Fruit fly (Drosophila melanogaster): ENCODE results near the gene Hem.

Hem gene

dm6 chr3L:22287994-22288766, at the start of gene Hem, which contains the start of gene IleRS:
Gene Hem (minus strand): TSS chr3L:22288195.
Gene IleRS (plus strand): TSS chr3L:22288665.
- TF ChIP-seq psq (optimal IDR thresholded peaks at IDR 0.05): no peak
- no peak for TF ChIP-seq ttk (optimal IDR thresholded peaks at IDR 0.05)
- TF ChIP-seq Sin3A (optimal IDR thresholded peaks at IDR 0.05): no peak
- no peak for TF ChIP-seq h (optimal IDR thresholded peaks at IDR 0.05)
- no peak for TF ChIP-seq insv (optimal IDR thresholded peaks at IDR 0.05)
- no peak for TF ChIP-seq Myc (optimal IDR thresholded peaks at IDR 0.05)

- no peak for TF ChIP-seq Sin3A (optimal IDR thresholded peaks at IDR 0.05)
- TF ChIP-seq ttk (optimal IDR thresholded peaks at IDR 0.05): no peak
- no peak for TF ChIP-seq psq (optimal IDR thresholded peaks at IDR 0.05)
- no peak for TF ChIP-seq Myc (optimal IDR thresholded peaks at IDR 0.05)
- TF ChIP-seq h (optimal IDR thresholded peaks at IDR 0.05): no peak
- TF ChIP-seq insv (optimal IDR thresholded peaks at IDR 0.05): no peak
Measured at dm6 chr3L:22329478-22329877, 41.5 kb upstream of the Hem start, which contains the start of gene CG32450. Gene CG32450 (plus strand): TSS chr3L:22329778.

- TF ChIP-seq psq (optimal IDR thresholded peaks at IDR 0.05): no peak
- TF ChIP-seq Sin3A (optimal IDR thresholded peaks at IDR 0.05): no peak
- no peak for TF ChIP-seq insv (optimal IDR thresholded peaks at IDR 0.05)
- no peak for TF ChIP-seq ttk (optimal IDR thresholded peaks at IDR 0.05)
- no peak for TF ChIP-seq Myc (optimal IDR thresholded peaks at IDR 0.05)
- no peak for TF ChIP-seq h (optimal IDR thresholded peaks at IDR 0.05)
Measured at dm6 chr3L:22316913-22317312, 28.9 kb upstream of the Hem start.

dm6 chr3L:22277186-22277585, 10.8 kb downstream of the Hem start:
- TF ChIP-seq Myc (optimal IDR thresholded peaks at IDR 0.05) (no peak), insv (optimal IDR thresholded peaks at IDR 0.05) (no peak), Sin3A (optimal IDR thresholded peaks at IDR 0.05) (no peak), psq (optimal IDR thresholded peaks at IDR 0.05) (no peak), h (optimal IDR thresholded peaks at IDR 0.05) (no peak), ttk (optimal IDR thresholded peaks at IDR 0.05) (no peak)

- TF ChIP-seq Myc (optimal IDR thresholded peaks at IDR 0.05): no peak
- no peak for TF ChIP-seq ttk (optimal IDR thresholded peaks at IDR 0.05)
- TF ChIP-seq h (optimal IDR thresholded peaks at IDR 0.05): no peak
- TF ChIP-seq insv (optimal IDR thresholded peaks at IDR 0.05): no peak
- no peak for TF ChIP-seq Sin3A (optimal IDR thresholded peaks at IDR 0.05)
- TF ChIP-seq psq (optimal IDR thresholded peaks at IDR 0.05): no peak
Measured at dm6 chr3L:22276614-22277013, 11.4 kb downstream of the Hem start.

- TF ChIP-seq Sin3A (optimal IDR thresholded peaks at IDR 0.05): no peak
- no peak for TF ChIP-seq psq (optimal IDR thresholded peaks at IDR 0.05)
Measured at dm6 chr3L:22275989-22276388, 12.0 kb downstream of the Hem start.

dm6 chr3L:22273529-22274301, 14.3 kb downstream of the Hem start, which contains the start of gene Srpk79D:
Gene Srpk79D (plus strand): TSS chr3L:22273985.
- TF ChIP-seq h (optimal IDR thresholded peaks at IDR 0.05): no peak
- no peak for TF ChIP-seq ttk (optimal IDR thresholded peaks at IDR 0.05)

dm6 chr3L:22267248-22267957, 20.6 kb downstream of the Hem start, which contains the start of gene Csp:
Gene Csp (plus strand): TSS chr3L:22267382.
- TF ChIP-seq Myc (optimal IDR thresholded peaks at IDR 0.05) (no peak), insv (optimal IDR thresholded peaks at IDR 0.05) (no peak), psq (optimal IDR thresholded peaks at IDR 0.05) (no peak), ttk (optimal IDR thresholded peaks at IDR 0.05) (no peak), Sin3A (optimal IDR thresholded peaks at IDR 0.05) (no peak), h (optimal IDR thresholded peaks at IDR 0.05) (no peak)

- TF ChIP-seq psq (optimal IDR thresholded peaks at IDR 0.05) (no peak), insv (optimal IDR thresholded peaks at IDR 0.05) (no peak), Myc (optimal IDR thresholded peaks at IDR 0.05) (no peak), h (optimal IDR thresholded peaks at IDR 0.05) (no peak), ttk (optimal IDR thresholded peaks at IDR 0.05) (no peak), Sin3A (optimal IDR thresholded peaks at IDR 0.05) (no peak)
Measured at dm6 chr3L:22266535-22266934, 21.5 kb downstream of the Hem start, which contains the start of gene CG11523. Gene CG11523 (minus strand): TSS chr3L:22266679.

dm6 chr3L:22262797-22263423, 25.1 kb downstream of the Hem start, which contains the start of the genes Rich and Ddx1:
Gene Rich (minus strand): TSS chr3L:22262921.
Gene Ddx1 (plus strand): TSS chr3L:22263369.
- TF ChIP-seq h (optimal IDR thresholded peaks at IDR 0.05) (no peak), Myc (optimal IDR thresholded peaks at IDR 0.05) (no peak), Sin3A (optimal IDR thresholded peaks at IDR 0.05) (no peak), psq (optimal IDR thresholded peaks at IDR 0.05) (no peak), ttk (optimal IDR thresholded peaks at IDR 0.05) (no peak), insv (optimal IDR thresholded peaks at IDR 0.05) (no peak)

- TF ChIP-seq Myc (optimal IDR thresholded peaks at IDR 0.05) (no peak), psq (optimal IDR thresholded peaks at IDR 0.05) (no peak), Sin3A (optimal IDR thresholded peaks at IDR 0.05) (no peak), h (optimal IDR thresholded peaks at IDR 0.05) (no peak), ttk (optimal IDR thresholded peaks at IDR 0.05) (no peak), insv (optimal IDR thresholded peaks at IDR 0.05) (no peak)
Measured at dm6 chr3L:22242241-22242640, 45.8 kb downstream of the Hem start.

Measured in Kc167 (cell line).